Worm (Caenorhabditis elegans) whole organism, L4 larva: ENCODE results near the gene ash-2.

ENCODE experiments used
- D1046.2 ChIP-seq: fragments of 200-800 bp; sonication (Bioruptor generic); IDR thresholded peaks from 2 replicates; pipeline ENCODE4 v1.3.6; 2022; ENCODE audit warnings: missing genetic modification characterization, missing compliant biosample characterization
- F10B5.3 ChIP-seq: sonication (generic microtip); optimal IDR thresholded peaks from 2 replicates; lab custom pipeline; 2016; ENCODE audit warnings: mild to moderate bottlenecking, missing genetic modification characterization, missing compliant biosample characterization
- F44E2.7 ChIP-seq: fragments of 200-800 bp; sonication (Bioruptor generic); IDR thresholded peaks from 2 replicates; pipeline ENCODE4 v2.1.2; 2022; ENCODE audit warnings: missing genetic modification characterization, missing compliant biosample characterization
- T26A8.4 ChIP-seq: fragments of 200-800 bp; sonication (Bioruptor generic); IDR thresholded peaks from 2 replicates; pipeline ENCODE4 v1.3.6; 2022; ENCODE audit warnings: missing genetic modification characterization, missing compliant biosample characterization
- Y105C5A.15 ChIP-seq: fragments of 200-800 bp; sonication (Bioruptor generic); IDR thresholded peaks from 2 replicates; pipeline ENCODE4 v1.3.6; 2022; ENCODE audit warnings: missing genetic modification characterization, missing compliant biosample characterization
- Y48G9A.11 ChIP-seq: fragments of 200-800 bp; sonication (Bioruptor generic); IDR thresholded peaks from 2 replicates; pipeline ENCODE4 v1.3.6; 2022; ENCODE audit warnings: missing genetic modification reagents, missing genetic modification characterization, missing compliant biosample characterization
- Y75B8A.6 ChIP-seq: fragments of 200-800 bp; sonication (Bioruptor generic); IDR thresholded peaks from 2 replicates; pipeline ENCODE4 v1.3.6; 2022; ENCODE audit warnings: missing genetic modification reagents, missing genetic modification characterization, missing compliant biosample characterization
- arid-1 ChIP-seq: fragments of 200-800 bp; sonication (Bioruptor generic); conservative IDR thresholded peaks from 2 replicates; pipeline ENCODE4 v1.3.6; 2022; ENCODE audit warnings: missing genetic modification reagents, missing genetic modification characterization, missing compliant biosample characterization
- ceh-20 ChIP-seq: fragments of 200-800 bp; sonication (Bioruptor generic); IDR thresholded peaks from 2 replicates; pipeline ENCODE4 v1.3.6; 2022; ENCODE audit warnings: missing genetic modification reagents, missing genetic modification characterization, missing compliant biosample characterization
- ceh-32 ChIP-seq: sonication (generic microtip); optimal IDR thresholded peaks from 2 replicates; lab custom pipeline; 2016; ENCODE audit warnings: mild to moderate bottlenecking, missing genetic modification characterization, missing compliant biosample characterization; ENCODE audit not compliant: poor library complexity
- ctbp-1 ChIP-seq: fragments of 200-800 bp; sonication (Bioruptor generic); IDR thresholded peaks from 2 replicates; pipeline ENCODE4 v1.3.6; 2022; ENCODE audit warnings: missing genetic modification reagents, missing genetic modification characterization, missing compliant biosample characterization
- daf-19 ChIP-seq: fragments of 200-800 bp; sonication (Bioruptor generic); conservative IDR thresholded peaks from 2 replicates; pipeline ENCODE4 v1.3.6; 2022; ENCODE audit warnings: missing genetic modification characterization, missing compliant biosample characterization
- daf-8 ChIP-seq: fragments of 200-800 bp; sonication (Bioruptor generic); IDR thresholded peaks from 2 replicates; pipeline ENCODE4 v1.3.6; 2022; ENCODE audit warnings: missing genetic modification characterization, missing compliant biosample characterization
- dmd-6 ChIP-seq: fragments of 200-800 bp; sonication (Bioruptor generic); IDR thresholded peaks from 2 replicates; pipeline ENCODE4 v1.3.6; 2022; ENCODE audit warnings: missing genetic modification reagents, missing genetic modification characterization, missing compliant biosample characterization
- duxl-1 ChIP-seq: sonication (generic microtip); optimal IDR thresholded peaks from 2 replicates; lab custom pipeline; 2016; ENCODE audit warnings: mild to moderate bottlenecking, missing genetic modification characterization, moderate library complexity, missing compliant biosample characterization; ENCODE audit not compliant: poor library complexity
- dve-1 ChIP-seq: sonication (generic microtip); optimal IDR thresholded peaks from 2 replicates; lab custom pipeline; 2017; ENCODE audit warnings: antibody characterized with exemption, mild to moderate bottlenecking, missing genetic modification characterization, missing compliant biosample characterization; ENCODE audit not compliant: insufficient read depth
- egl-43 ChIP-seq: fragments of 200-800 bp; sonication (Bioruptor generic); IDR thresholded peaks from 2 replicates; pipeline ENCODE4 v1.3.6; 2022; ENCODE audit warnings: missing genetic modification reagents, missing genetic modification characterization, missing compliant biosample characterization
- fkh-10 ChIP-seq: fragments of 150-350 bp; optimal IDR thresholded peaks from 2 replicates; lab custom pipeline; 2014; ENCODE audit warnings: missing biosample characterization, missing genetic modification reagents, missing genetic modification characterization
- fos-1 ChIP-seq: fragments of 150-350 bp; optimal IDR thresholded peaks from 2 replicates; lab custom pipeline; 2014; ENCODE audit warnings: missing biosample characterization, missing genetic modification characterization
- gei-8 ChIP-seq: fragments of 200-800 bp; sonication (Bioruptor generic); optimal IDR thresholded peaks from 2 replicates; lab custom pipeline; 2018; ENCODE audit warnings: mild to moderate bottlenecking, missing genetic modification characterization, missing compliant biosample characterization
- hif-1 ChIP-seq, 2 experiments: sonication (generic microtip); optimal IDR thresholded peaks; 2 replicates each; lab custom pipeline; 2016 to 2017; ENCODE audit warnings: missing compliant biosample characterization in 2 of 2, missing genetic modification characterization in 2 of 2, missing genetic modification reagents in 2 of 2, missing genotype in 2 of 2, mild to moderate bottlenecking in 1 of 2
- hlh-11 ChIP-seq: fragments of 200-800 bp; sonication (Bioruptor generic); optimal IDR thresholded peaks from 2 replicates; lab custom pipeline; 2018; ENCODE audit warnings: mild to moderate bottlenecking, missing genetic modification characterization, missing compliant biosample characterization
- hlh-30 ChIP-seq: sonication (generic microtip); optimal IDR thresholded peaks from 2 replicates; lab custom pipeline; 2017; ENCODE audit warnings: antibody characterized with exemption, mild to moderate bottlenecking, missing genetic modification characterization, missing compliant biosample characterization; ENCODE audit not compliant: insufficient read depth
- lin-38 ChIP-seq: fragments of 200-800 bp; sonication (Bioruptor generic); IDR thresholded peaks from 2 replicates; pipeline ENCODE4 v1.3.6; 2022; ENCODE audit warnings: missing genetic modification reagents, missing genetic modification characterization, missing compliant biosample characterization
- lin-39 ChIP-seq: fragments of 150-350 bp; optimal IDR thresholded peaks from 2 replicates; lab custom pipeline; 2014; ENCODE audit warnings: missing biosample characterization, missing genetic modification reagents, missing genetic modification characterization
- lir-3 ChIP-seq: sonication (generic microtip); optimal IDR thresholded peaks from 2 replicates; lab custom pipeline; 2016; ENCODE audit warnings: mild to moderate bottlenecking, missing genetic modification characterization, missing compliant biosample characterization
- madf-5 ChIP-seq, 2 experiments: fragments of 200-800 bp; sonication (Bioruptor generic); IDR thresholded peaks; 2 replicates each; pipeline ENCODE4 v1.3.6; 2022; ENCODE audit warnings: missing compliant biosample characterization in 2 of 2, missing genetic modification characterization in 2 of 2
- madf-9 ChIP-seq: fragments of 200-800 bp; sonication (Bioruptor generic); conservative IDR thresholded peaks from 2 replicates; pipeline ENCODE4 v1.3.6; 2022; ENCODE audit warnings: missing genetic modification reagents, missing genetic modification characterization, missing compliant biosample characterization
- mdt-29 ChIP-seq: fragments of 200-800 bp; sonication (Bioruptor generic); IDR thresholded peaks from 2 replicates; pipeline ENCODE4 v1.3.6; 2022; ENCODE audit warnings: missing genetic modification reagents, missing genetic modification characterization, missing compliant biosample characterization
- mes-2 ChIP-seq: sonication (generic microtip); optimal IDR thresholded peaks from 2 replicates; lab custom pipeline; 2016; ENCODE audit warnings: missing genotype, mild to moderate bottlenecking, missing genetic modification characterization, missing compliant biosample characterization; ENCODE audit not compliant: poor library complexity, severe bottlenecking
- nhr-10 ChIP-seq: fragments of 150-350 bp; optimal IDR thresholded peaks from 2 replicates; lab custom pipeline; 2014; ENCODE audit warnings: missing biosample characterization, missing genetic modification characterization
- nhr-102 ChIP-seq: sonication (generic microtip); optimal IDR thresholded peaks from 2 replicates; lab custom pipeline; 2016; ENCODE audit warnings: mild to moderate bottlenecking, missing genetic modification characterization, moderate library complexity, missing compliant biosample characterization
- nhr-11 ChIP-seq: fragments of 150-350 bp; optimal IDR thresholded peaks from 2 replicates; lab custom pipeline; 2014; ENCODE audit warnings: missing biosample characterization, missing genetic modification characterization
- nhr-111 ChIP-seq: fragments of 200-800 bp; sonication (Bioruptor generic); optimal IDR thresholded peaks from 2 replicates; lab custom pipeline; 2018; ENCODE audit warnings: mild to moderate bottlenecking, missing genetic modification characterization, missing compliant biosample characterization
- nhr-28 ChIP-seq: fragments of 150-350 bp; optimal IDR thresholded peaks from 2 replicates; lab custom pipeline; 2014; ENCODE audit warnings: missing biosample characterization, missing genetic modification characterization
- nhr-6 ChIP-seq: fragments of 150-350 bp; optimal IDR thresholded peaks from 2 replicates; lab custom pipeline; 2014; ENCODE audit warnings: missing biosample characterization, missing genetic modification characterization
- nhr-77 ChIP-seq: fragments of 150-350 bp; optimal IDR thresholded peaks from 2 replicates; lab custom pipeline; 2014; ENCODE audit warnings: missing biosample characterization, missing genetic modification characterization
- pqm-1 ChIP-seq: sonication (generic microtip); optimal IDR thresholded peaks from 2 replicates; lab custom pipeline; 2017; ENCODE audit warnings: missing biosample characterization, missing genetic modification characterization
- set-16 ChIP-seq: fragments of 200-800 bp; sonication (Bioruptor generic); IDR thresholded peaks from 2 replicates; pipeline ENCODE4 v1.3.6; 2022; ENCODE audit warnings: missing genetic modification reagents, missing genetic modification characterization, missing compliant biosample characterization
- skn-1 ChIP-seq: fragments of 150-350 bp; optimal IDR thresholded peaks from 2 replicates; lab custom pipeline; 2014; ENCODE audit warnings: missing biosample characterization, missing genetic modification characterization
- spr-3 ChIP-seq: fragments of 200-800 bp; sonication (Bioruptor generic); optimal IDR thresholded peaks from 2 replicates; lab custom pipeline; 2018; ENCODE audit warnings: mild to moderate bottlenecking, missing genetic modification characterization, missing compliant biosample characterization
- tag-97 ChIP-seq: fragments of 200-800 bp; sonication (Bioruptor generic); IDR thresholded peaks from 2 replicates; pipeline ENCODE4 v1.3.6; 2022; ENCODE audit warnings: missing genetic modification characterization, missing compliant biosample characterization
- tra-1 ChIP-seq: fragments of 200-800 bp; sonication (Bioruptor generic); IDR thresholded peaks from 2 replicates; pipeline ENCODE4 v1.3.6; 2022; ENCODE audit warnings: missing genetic modification reagents, missing genetic modification characterization, missing compliant biosample characterization
- unc-130 ChIP-seq: sonication (generic microtip); optimal IDR thresholded peaks from 2 replicates; lab custom pipeline; 2016; ENCODE audit warnings: missing genetic modification reagents, missing genetic modification characterization, missing compliant biosample characterization
- unc-39 ChIP-seq: sonication (generic microtip); optimal IDR thresholded peaks from 2 replicates; lab custom pipeline; 2017; ENCODE audit warnings: missing biosample characterization, missing genetic modification characterization
- unc-62 ChIP-seq, 3 experiments: fragments of 150-350 bp in 1 of 3; sonication (generic microtip); optimal IDR thresholded peaks in 2 of 3; peaks in 1 of 3; 1 replicate in 1 of 3; 2 replicates in 2 of 3; lab custom pipeline; 2014 to 2017; ENCODE audit warnings: missing biosample characterization in 3 of 3, missing genetic modification characterization in 3 of 3, missing genetic modification reagents in 3 of 3, missing genotype in 1 of 3
- vab-7 ChIP-seq: fragments of 200-800 bp; sonication (Bioruptor generic); IDR thresholded peaks from 2 replicates; pipeline ENCODE4 v1.3.6; 2022; ENCODE audit warnings: missing genetic modification reagents, missing genetic modification characterization, missing compliant biosample characterization
- zfp-2 ChIP-seq: sonication (generic microtip); optimal IDR thresholded peaks from 2 replicates; lab custom pipeline; 2016; ENCODE audit warnings: mild to moderate bottlenecking, missing genetic modification characterization, missing compliant biosample characterization
- zip-2 ChIP-seq: fragments of 150-350 bp; optimal IDR thresholded peaks from 2 replicates; lab custom pipeline; 2014; ENCODE audit warnings: missing biosample characterization, missing genetic modification characterization

Gene ash-2

ce11 chrII:11967507-11968127 lies 12.0 kb upstream of the ash-2 start, which contains the start of gene W03C9.5:
Gene W03C9.5 (minus strand): TSS chrII:11967544.
- TF ChIP-seq nhr-10 (tag; lab: Kevin White, UChicago) (peak; percentile 64), nhr-111 (GFP tag; lab: Kevin White, UChicago) (no peak), daf-19 (GFP tag; lab: Robert Waterston, UW) (no peak), unc-62 (GFP tag; optimal IDR thresholded peaks at IDR 0.05 in 1 of 2; lab: Kevin White, UChicago) (peak in 1 of 2 experiments; percentile 78), unc-62 (tag; optimal IDR thresholded peaks at IDR 0.05; lab: Kevin White, UChicago) (no peak), zfp-2 (peak; percentile 82), mdt-29 (GFP tag; lab: Robert Waterston, UW) (peak; percentile 81), mes-2 (tag; lab: Kevin White, UChicago) (peak; percentile 97), Y48G9A.11 (GFP tag; lab: Robert Waterston, UW) (peak; percentile 85), fkh-10 (GFP tag; lab: Kevin White, UChicago) (peak; percentile 81), nhr-102 (tag; lab: Kevin White, UChicago) (peak; percentile 65), daf-8 (no peak), tra-1 (GFP tag; lab: Robert Waterston, UW) (peak; percentile 75; the same call in 1 of the 2 replicates), nhr-6 (tag; lab: Kevin White, UChicago) (peak; percentile 95), vab-7 (GFP tag; lab: Robert Waterston, UW) (peak; percentile 93), skn-1 (tag; lab: Kevin White, UChicago) (peak; percentile 39), spr-3 (peak; percentile 34), T26A8.4 (GFP tag; lab: Robert Waterston, UW) (peak; percentile 62), fos-1 (no peak), Y105C5A.15 (GFP tag; lab: Robert Waterston, UW) (no peak), ceh-20 (GFP tag; lab: Robert Waterston, UW) (peak; percentile 95), nhr-11 (tag; lab: Kevin White, UChicago) (peak; percentile 96), Y75B8A.6 (GFP tag; lab: Robert Waterston, UW) (peak; percentile 85; the same call in 1 of the 2 replicates), egl-43 (GFP tag; lab: Robert Waterston, UW) (peak; percentile 79), madf-9 (GFP tag; lab: Robert Waterston, UW) (peak; percentile 92), tag-97 (GFP tag; lab: Robert Waterston, UW) (no peak), hlh-30 (tag; lab: Kevin White, UChicago) (peak; percentile 99), unc-39 (no peak), arid-1 (GFP tag; lab: Robert Waterston, UW) (peak; percentile 77), dmd-6 (peak; percentile 94), gei-8 (GFP tag; lab: Kevin White, UChicago) (no peak), duxl-1 (tag; lab: Kevin White, UChicago) (no peak), lin-39 (tag; lab: Kevin White, UChicago) (no peak), lin-38 (GFP tag; lab: Robert Waterston, UW) (peak; percentile 98), lir-3 (tag; lab: Kevin White, UChicago) (peak; percentile 46), D1046.2 (GFP tag; lab: Robert Waterston, UW) (peak; percentile 83; the same call in 1 of the 2 replicates), F44E2.7 (GFP tag; lab: Robert Waterston, UW) (no peak), pqm-1 (tag; lab: Kevin White, UChicago) (no peak), unc-130 (GFP tag; lab: Kevin White, UChicago) (peak; percentile 89), F10B5.3 (tag; lab: Kevin White, UChicago) (no peak), ceh-32 (tag; lab: Kevin White, UChicago) (no peak), hlh-11 (tag; lab: Kevin White, UChicago) (peak; percentile 100), dve-1 (tag; lab: Kevin White, UChicago) (peak; percentile 97), set-16 (GFP tag; lab: Robert Waterston, UW) (peak; percentile 79), nhr-28 (tag; lab: Kevin White, UChicago) (peak; percentile 91), zip-2 (tag; lab: Kevin White, UChicago) (peak; percentile 20), nhr-77 (tag; lab: Kevin White, UChicago) (peak; percentile 97), ctbp-1 (GFP tag; lab: Robert Waterston, UW) (peak; percentile 49; the same call in 1 of the 2 replicates), madf-5 (GFP tag; IDR thresholded peaks at IDR 0.05; lab: Robert Waterston, UW) (peak in 1 of 2 experiments; percentile 67; a peak in 2 of 4 replicates), hif-1 (tag; optimal IDR thresholded peaks at IDR 0.05; lab: Kevin White, UChicago) (peak; percentile 52 to 95)
